Fruit fly (Drosophila melanogaster): Measurements from ENCODE around the gene CG14269.

DNA sequence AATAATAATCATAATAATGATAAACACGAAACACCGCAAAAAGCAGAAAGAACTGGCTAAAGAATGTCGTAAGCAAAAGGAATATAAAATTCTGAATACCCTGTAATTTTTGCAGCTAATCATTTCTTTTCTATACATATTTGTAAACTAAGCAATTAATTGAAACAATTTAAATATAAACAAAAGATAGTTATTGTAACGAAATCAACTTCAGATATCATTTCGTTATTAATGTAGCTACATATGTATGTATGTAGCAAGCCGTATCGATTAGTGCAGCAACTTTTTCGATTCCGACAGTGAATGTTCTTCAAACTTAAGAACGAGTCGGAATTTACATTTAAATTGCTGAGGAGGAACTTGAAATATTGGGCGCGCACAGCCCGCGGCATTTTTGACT, 38.0 kb upstream of the CG14269 start:
- TF ChIP-seq dac (GFP tag; optimal IDR thresholded peaks at IDR 0.05) = no peak
- TF ChIP-seq OdsH (GFP tag; optimal IDR thresholded peaks at IDR 0.05) = peak; percentile 4
- TF ChIP-seq CG4318 (GFP tag; optimal IDR thresholded peaks at IDR 0.05) = no peak
- TF ChIP-seq Lpt (GFP tag; optimal IDR thresholded peaks at IDR 0.05) = no peak
- no peak for TF ChIP-seq CG11762 (GFP tag; optimal IDR thresholded peaks at IDR 0.05; ENCODE audit: insufficient read depth)
- no peak for TF ChIP-seq Hr4 (GFP tag; optimal IDR thresholded peaks at IDR 0.05)
- TF ChIP-seq cyc (GFP tag; optimal IDR thresholded peaks at IDR 0.05) = peak; percentile 20
- TF ChIP-seq lz (GFP tag; optimal IDR thresholded peaks at IDR 0.05) = peak; percentile 2
- TF ChIP-seq CG6276 (GFP tag; optimal IDR thresholded peaks at IDR 0.05) = no peak
- TF ChIP-seq CG8319 (GFP tag; optimal IDR thresholded peaks at IDR 0.05) = no peak
